Worm (Caenorhabditis elegans): ENCODE measurements around the gene F31F6.1.

DNA sequence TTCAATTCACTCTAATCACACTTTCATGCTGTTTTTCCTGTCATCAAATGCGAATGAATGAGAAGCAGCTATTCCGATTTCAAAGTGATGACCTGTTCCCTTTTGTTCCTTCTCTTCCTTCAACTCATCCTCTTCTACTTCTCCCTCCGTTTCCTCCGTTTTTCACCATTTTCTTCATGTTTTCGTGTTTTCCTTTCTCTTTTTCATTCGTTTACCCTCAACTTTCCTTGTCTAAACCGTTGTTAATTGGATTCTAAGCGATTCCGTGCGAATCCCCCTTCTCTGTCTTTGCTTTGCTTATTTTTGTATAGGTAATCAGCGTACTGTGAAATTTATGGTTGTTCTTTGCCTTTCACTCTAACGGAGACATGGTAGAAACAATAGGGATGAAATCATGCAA lies 17.8 kb upstream of the F31F6.1 start:
- TF ChIP-seq ama-1 (optimal IDR thresholded peaks at IDR 0.05) (no peak), scrt-1 (GFP tag; IDR thresholded peaks at IDR 0.05) (no peak), tra-4 (tag; optimal IDR thresholded peaks at IDR 0.05) (no peak), hmbx-1 (tag; optimal IDR thresholded peaks at IDR 0.05) (no peak), F13C5.2 (tag; optimal IDR thresholded peaks at IDR 0.05) (no peak), hnd-1 (tag; optimal IDR thresholded peaks at IDR 0.05) (no peak), hmg-4 (GFP tag; optimal IDR thresholded peaks at IDR 0.05) (no peak), tbx-11 (GFP tag; IDR thresholded peaks at IDR 0.05) (no peak)
